Worm (Caenorhabditis elegans) whole organism, young adult: ENCODE results near the gene gplb-1.

ENCODE experiments used
- B0261.1 ChIP-seq: sonication (generic microtip); optimal IDR thresholded peaks from 2 replicates; lab custom pipeline; 2016; ENCODE audit warnings: mild to moderate bottlenecking, missing genetic modification characterization, moderate library complexity, missing compliant biosample characterization
- C06A6.2 ChIP-seq: fragments of 200-800 bp; sonication (Bioruptor generic); conservative IDR thresholded peaks from 2 replicates; pipeline ENCODE4 v1.3.6; 2022; ENCODE audit warnings: missing genetic modification characterization, missing compliant biosample characterization
- D2030.7 ChIP-seq: fragments of 200-800 bp; sonication (Bioruptor generic); IDR thresholded peaks from 2 replicates; pipeline ENCODE4 v1.3.6; 2022; ENCODE audit warnings: missing genetic modification reagents, missing genetic modification characterization, missing compliant biosample characterization
- F49E8.2 ChIP-seq: sonication (generic microtip); optimal IDR thresholded peaks from 3 replicates; lab custom pipeline; 2017; ENCODE audit warnings: missing genetic modification characterization, mild to moderate bottlenecking, missing compliant biosample characterization, antibody characterized with exemption, moderate library complexity; ENCODE audit not compliant: insufficient read depth
- F57A8.1 ChIP-seq: fragments of 200-800 bp; sonication (Bioruptor generic); optimal IDR thresholded peaks from 2 replicates; lab custom pipeline; 2018; ENCODE audit warnings: mild to moderate bottlenecking, missing genetic modification characterization, moderate library complexity, missing compliant biosample characterization
- K11D2.4 ChIP-seq: fragments of 200-800 bp; sonication (Bioruptor generic); IDR thresholded peaks from 2 replicates; pipeline ENCODE4 v1.3.6; 2022; ENCODE audit warnings: missing genetic modification reagents, missing genetic modification characterization, missing compliant biosample characterization
- T07F8.4 ChIP-seq: sonication (generic microtip); optimal IDR thresholded peaks from 2 replicates; lab custom pipeline; 2016; ENCODE audit warnings: mild to moderate bottlenecking, missing genetic modification characterization, moderate library complexity, missing compliant biosample characterization
- T26A5.8 ChIP-seq: sonication (generic microtip); optimal IDR thresholded peaks from 2 replicates; lab custom pipeline; 2016; ENCODE audit warnings: missing genetic modification characterization, missing compliant biosample characterization
- Y53G8AR.9 ChIP-seq: fragments of 200-800 bp; sonication (Bioruptor generic); conservative IDR thresholded peaks from 2 replicates; pipeline ENCODE4 v1.3.6; 2022; ENCODE audit warnings: missing genetic modification reagents, missing genetic modification characterization, missing compliant biosample characterization
- Y56A3A.18 ChIP-seq: fragments of 200-800 bp; sonication (Bioruptor generic); IDR thresholded peaks from 2 replicates; pipeline ENCODE4 v1.3.6; 2022; ENCODE audit warnings: missing genetic modification reagents, missing genetic modification characterization, missing compliant biosample characterization
- akir-1 ChIP-seq: fragments of 200-800 bp; sonication (Bioruptor generic); optimal IDR thresholded peaks from 2 replicates; lab custom pipeline; 2018; ENCODE audit warnings: mild to moderate bottlenecking, missing genetic modification characterization, moderate library complexity, missing compliant biosample characterization
- ama-1 ChIP-seq, 3 experiments: fragments of 150-350 bp in 1 of 3; sonication (generic microtip) in 2 of 3; optimal IDR thresholded peaks; 2 replicates each; lab custom pipeline; 2014 to 2018; ENCODE audit warnings: missing biosample characterization in 2 of 3, missing genetic modification characterization in 2 of 3, missing genetic modification reagents in 2 of 3
- aptf-3 ChIP-seq: fragments of 200-800 bp; sonication (Bioruptor generic); IDR thresholded peaks from 2 replicates; pipeline ENCODE4 v1.3.6; 2022; ENCODE audit warnings: missing genetic modification characterization, missing compliant biosample characterization
- attf-3 ChIP-seq: fragments of 200-800 bp; sonication (Bioruptor generic); conservative IDR thresholded peaks from 2 replicates; pipeline ENCODE4 v1.3.6; 2022; ENCODE audit warnings: missing genetic modification reagents, missing genetic modification characterization, missing compliant biosample characterization
- attf-5 ChIP-seq: fragments of 200-800 bp; sonication (Bioruptor generic); optimal IDR thresholded peaks from 2 replicates; lab custom pipeline; 2018; ENCODE audit warnings: mild to moderate bottlenecking, missing genetic modification characterization, missing compliant biosample characterization
- attf-6 ChIP-seq: fragments of 200-800 bp; sonication (Bioruptor generic); IDR thresholded peaks from 2 replicates; pipeline ENCODE4 v1.3.6; 2022; ENCODE audit warnings: missing genetic modification reagents, missing genetic modification characterization, missing compliant biosample characterization
- bed-1 ChIP-seq: fragments of 200-800 bp; sonication (Bioruptor generic); IDR thresholded peaks from 2 replicates; pipeline ENCODE4 v1.3.6; 2022; ENCODE audit warnings: missing genetic modification reagents, missing genetic modification characterization, missing compliant biosample characterization
- ccch-3 ChIP-seq: fragments of 200-800 bp; sonication (Bioruptor generic); optimal IDR thresholded peaks from 2 replicates; lab custom pipeline; 2018; ENCODE audit warnings: mild to moderate bottlenecking, missing genetic modification characterization, missing compliant biosample characterization
- die-1 ChIP-seq: sonication (generic microtip); optimal IDR thresholded peaks from 2 replicates; lab custom pipeline; 2016; ENCODE audit warnings: missing genotype, mild to moderate bottlenecking, missing genetic modification characterization, missing compliant biosample characterization
- dpff-1 ChIP-seq: sonication (generic microtip); optimal IDR thresholded peaks from 2 replicates; lab custom pipeline; 2017; ENCODE audit warnings: mild to moderate bottlenecking, missing genetic modification characterization, missing compliant biosample characterization
- efl-1 ChIP-seq: fragments of 150-350 bp; optimal IDR thresholded peaks from 2 replicates; lab custom pipeline; 2014; ENCODE audit warnings: missing biosample characterization, missing genetic modification reagents, missing genetic modification characterization
- egl-44 ChIP-seq: fragments of 200-800 bp; sonication (Bioruptor generic); IDR thresholded peaks from 2 replicates; pipeline ENCODE4 v1.3.6; 2022; ENCODE audit warnings: missing genetic modification reagents, missing genetic modification characterization, missing compliant biosample characterization
- ekl-4 ChIP-seq: fragments of 200-800 bp; sonication (Bioruptor generic); IDR thresholded peaks from 2 replicates; pipeline ENCODE4 v1.3.6; 2022; ENCODE audit warnings: missing genetic modification reagents, missing genetic modification characterization, missing compliant biosample characterization
- fkh-3 ChIP-seq: sonication (generic microtip); optimal IDR thresholded peaks from 2 replicates; lab custom pipeline; 2016; ENCODE audit warnings: mild to moderate bottlenecking, missing genetic modification characterization, missing compliant biosample characterization
- gei-17 ChIP-seq: fragments of 200-800 bp; sonication (Bioruptor generic); optimal IDR thresholded peaks from 2 replicates; lab custom pipeline; 2018; ENCODE audit warnings: mild to moderate bottlenecking, missing genetic modification characterization, missing compliant biosample characterization
- hmg-20 ChIP-seq: fragments of 200-800 bp; sonication (Bioruptor generic); IDR thresholded peaks from 2 replicates; pipeline ENCODE4 v1.3.6; 2022; ENCODE audit warnings: missing genetic modification reagents, missing genetic modification characterization, missing compliant biosample characterization
- lag-1 ChIP-seq: fragments of 200-800 bp; sonication (Bioruptor generic); IDR thresholded peaks from 2 replicates; pipeline ENCODE4 v1.3.6; 2022; ENCODE audit warnings: missing genetic modification reagents, missing genetic modification characterization, missing compliant biosample characterization
- let-526 ChIP-seq: fragments of 200-800 bp; sonication (Bioruptor generic); IDR thresholded peaks from 2 replicates; pipeline ENCODE4 v1.3.6; 2022; ENCODE audit warnings: missing genetic modification reagents, missing genetic modification characterization, missing compliant biosample characterization
- let-607 ChIP-seq, 2 experiments: fragments of 200-800 bp in 1 of 2; sonication (Bioruptor generic) in 1 of 2; sonication (generic microtip) in 1 of 2; optimal IDR thresholded peaks; 2 replicates each; lab custom pipeline; 2016 to 2018; ENCODE audit warnings: mild to moderate bottlenecking in 2 of 2, missing compliant biosample characterization in 2 of 2, missing genetic modification characterization in 2 of 2, moderate library complexity in 2 of 2, missing genotype in 1 of 2
- lir-1 ChIP-seq: fragments of 200-800 bp; sonication (Bioruptor generic); conservative IDR thresholded peaks from 2 replicates; pipeline ENCODE4 v1.3.6; 2022; ENCODE audit warnings: missing genetic modification reagents, missing genetic modification characterization, missing compliant biosample characterization
- lsl-1 ChIP-seq: fragments of 200-800 bp; sonication (Bioruptor generic); optimal IDR thresholded peaks from 2 replicates; lab custom pipeline; 2018; ENCODE audit warnings: mild to moderate bottlenecking, missing genetic modification characterization, moderate library complexity, missing compliant biosample characterization
- lsy-27 ChIP-seq: sonication (generic microtip); optimal IDR thresholded peaks from 2 replicates; lab custom pipeline; 2017; ENCODE audit warnings: missing genetic modification characterization, mild to moderate bottlenecking, missing compliant biosample characterization, antibody characterized with exemption, missing genotype, borderline replicate concordance; ENCODE audit not compliant: insufficient read depth
- mes-4 ChIP-seq: sonication (generic microtip); optimal IDR thresholded peaks from 2 replicates; lab custom pipeline; 2016; ENCODE audit warnings: missing genotype, missing genetic modification characterization, missing compliant biosample characterization
- nfya-1 ChIP-seq: sonication (generic microtip); optimal IDR thresholded peaks from 2 replicates; lab custom pipeline; 2017; ENCODE audit warnings: antibody characterized with exemption, missing compliant biosample characterization, missing genetic modification characterization, borderline replicate concordance; ENCODE audit not compliant: insufficient read depth
- nhr-90 ChIP-seq: sonication (generic microtip); optimal IDR thresholded peaks from 2 replicates; lab custom pipeline; 2016; ENCODE audit warnings: missing genotype, mild to moderate bottlenecking, missing genetic modification characterization, missing compliant biosample characterization
- pbrm-1 ChIP-seq: fragments of 200-800 bp; sonication (Bioruptor generic); IDR thresholded peaks from 2 replicates; pipeline ENCODE4 v1.3.6; 2022; ENCODE audit warnings: missing genetic modification reagents, missing genetic modification characterization, missing compliant biosample characterization
- rpc-1 ChIP-seq, 2 experiments: fragments of 150-350 bp in 1 of 2; sonication (generic microtip) in 1 of 2; optimal IDR thresholded peaks; 2 replicates each; lab custom pipeline; 2014 to 2018; ENCODE audit warnings: missing biosample characterization in 1 of 2, missing genetic modification characterization in 1 of 2, missing genetic modification reagents in 1 of 2, missing genotype in 1 of 2
- snpc-1.3 ChIP-seq: sonication (generic microtip); optimal IDR thresholded peaks from 2 replicates; lab custom pipeline; 2017; ENCODE audit warnings: missing genetic modification characterization, mild to moderate bottlenecking, missing compliant biosample characterization, antibody characterized with exemption, moderate library complexity, missing genotype, missing genetic modification reagents; ENCODE audit not compliant: insufficient read depth
- sptf-2 ChIP-seq: fragments of 200-800 bp; sonication (Bioruptor generic); optimal IDR thresholded peaks from 2 replicates; lab custom pipeline; 2018; ENCODE audit warnings: mild to moderate bottlenecking, missing genetic modification characterization, missing compliant biosample characterization
- zfh-2 ChIP-seq: fragments of 200-800 bp; sonication (Bioruptor generic); conservative IDR thresholded peaks from 2 replicates; pipeline ENCODE4 v1.3.6; 2022; ENCODE audit warnings: missing genetic modification reagents, missing genetic modification characterization, missing compliant biosample characterization
- zim-3 ChIP-seq: sonication (generic microtip); optimal IDR thresholded peaks from 2 replicates; lab custom pipeline; 2017; ENCODE audit warnings: mild to moderate bottlenecking, missing genetic modification characterization, moderate library complexity, missing compliant biosample characterization
- ztf-22 ChIP-seq: fragments of 200-800 bp; sonication (Bioruptor generic); optimal IDR thresholded peaks from 2 replicates; lab custom pipeline; 2018; ENCODE audit warnings: mild to moderate bottlenecking, missing genetic modification characterization, moderate library complexity, missing compliant biosample characterization
- ztf-3 ChIP-seq: fragments of 200-800 bp; sonication (Bioruptor generic); optimal IDR thresholded peaks from 2 replicates; lab custom pipeline; 2018; ENCODE audit warnings: mild to moderate bottlenecking, missing genetic modification characterization, missing compliant biosample characterization
- ztf-6 ChIP-seq: fragments of 200-800 bp; sonication (Bioruptor generic); IDR thresholded peaks from 2 replicates; pipeline ENCODE4 v1.3.6; 2022; ENCODE audit warnings: missing genetic modification reagents, missing genetic modification characterization, missing compliant biosample characterization

gplb-1 gene

DNA sequence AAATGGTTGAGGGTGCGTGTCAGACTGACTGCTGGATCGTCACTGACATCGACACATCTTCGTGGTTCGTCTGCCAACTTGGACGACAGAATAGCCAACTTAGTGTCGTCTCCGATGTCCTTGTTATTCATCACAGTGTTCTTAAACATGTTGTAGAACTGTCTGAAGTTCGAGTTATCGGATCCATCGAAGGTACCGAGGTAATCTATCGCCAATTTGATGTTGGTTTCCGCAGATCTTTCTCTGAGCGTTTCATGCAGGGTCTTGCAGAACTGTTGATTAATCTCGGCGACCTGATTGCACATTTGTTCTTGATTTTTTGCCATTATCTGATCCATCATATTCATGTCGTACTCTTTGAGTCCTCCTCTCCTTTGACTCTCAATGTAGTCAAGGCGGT, 10.2 kb upstream of the gplb-1 start:
- TF ChIP-seq ztf-6 (no peak), ekl-4 (no peak), let-607 (tag; optimal IDR thresholded peaks at IDR 0.05; lab: Kevin White, UChicago) (no peak), die-1 (tag; lab: Kevin White, UChicago) (no peak), attf-3 (GFP tag; lab: Robert Waterston, UW) (no peak), D2030.7 (GFP tag; lab: Robert Waterston, UW) (no peak), nhr-90 (tag; lab: Kevin White, UChicago) (no peak), F57A8.1 (GFP tag; lab: Kevin White, UChicago) (no peak), ccch-3 (no peak), F49E8.2 (tag; lab: Kevin White, UChicago) (no peak), aptf-3 (GFP tag; lab: Robert Waterston, UW) (no peak), attf-5 (GFP tag; lab: Kevin White, UChicago) (no peak), lag-1 (GFP tag; lab: Robert Waterston, UW) (no peak), lir-1 (GFP tag; lab: Robert Waterston, UW) (no peak), dpff-1 (no peak), bed-1 (GFP tag; lab: Robert Waterston, UW) (no peak), T26A5.8 (no peak), Y53G8AR.9 (GFP tag; lab: Robert Waterston, UW) (no peak), efl-1 (GFP tag; lab: Kevin White, UChicago) (no peak), egl-44 (GFP tag; lab: Robert Waterston, UW) (no peak)

DNA sequence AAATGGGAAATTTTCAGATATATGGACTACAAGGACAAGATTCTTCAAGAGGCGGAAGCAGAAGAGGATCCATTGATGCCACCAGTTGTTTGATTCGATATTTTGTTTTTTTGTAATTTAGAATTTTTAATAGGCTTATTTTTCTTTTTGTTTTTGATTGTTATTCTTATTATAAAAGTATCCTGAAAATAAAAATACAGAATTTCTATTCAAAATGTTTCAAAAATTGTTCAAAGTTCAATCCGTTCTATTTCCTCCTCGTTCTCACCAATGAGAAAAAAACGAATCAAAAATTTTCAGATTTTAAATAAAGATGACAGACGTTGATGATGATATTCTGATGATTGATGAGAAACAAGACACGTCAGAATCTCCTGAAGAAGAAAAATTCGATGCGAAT, 2.3 kb downstream of the gplb-1 start, which contains the start of gene phf-30:
phf-30 (plus strand) TSS at position 301 of the 400 bp plus-strand sequence.
- TF ChIP-seq ama-1 (optimal IDR thresholded peaks at IDR 0.05; lab: Kevin White, UChicago) (no peak), ama-1 (GFP tag; optimal IDR thresholded peaks at IDR 0.05; lab: Kevin White, UChicago) (no peak), K11D2.4 (GFP tag; lab: Robert Waterston, UW) (no peak), lsy-27 (tag; lab: Kevin White, UChicago) (no peak), dpff-1 (no peak), nfya-1 (tag; lab: Kevin White, UChicago) (no peak), sptf-2 (GFP tag; lab: Kevin White, UChicago) (no peak), attf-6 (GFP tag; lab: Robert Waterston, UW) (no peak), zim-3 (no peak), snpc-1.3 (no peak), B0261.1 (no peak), ztf-6 (no peak), ekl-4 (no peak), C06A6.2 (GFP tag; lab: Robert Waterston, UW) (no peak), pbrm-1 (GFP tag; lab: Robert Waterston, UW) (no peak), zfh-2 (GFP tag; lab: Robert Waterston, UW) (no peak), akir-1 (GFP tag; lab: Kevin White, UChicago) (no peak), let-526 (no peak), gei-17 (GFP tag; lab: Kevin White, UChicago) (no peak)

DNA sequence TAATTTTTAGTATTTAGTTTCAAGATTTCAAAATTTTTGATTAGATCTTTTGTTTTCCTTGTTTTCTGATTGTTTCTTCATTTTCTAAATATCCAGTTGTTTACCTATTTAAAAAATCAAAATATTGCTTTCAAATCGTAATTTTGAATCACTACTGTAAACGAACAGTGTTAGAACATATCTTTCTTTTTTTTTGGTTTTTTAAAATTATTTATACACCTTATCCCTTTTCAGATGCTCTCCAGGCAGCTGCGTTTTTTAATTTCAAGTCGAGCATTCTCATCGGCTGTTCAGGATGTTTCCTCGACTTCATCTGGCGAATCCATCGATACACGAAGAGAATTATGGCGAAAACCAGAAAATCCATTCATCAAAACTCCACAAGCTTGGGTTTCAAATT, 4.0 kb downstream of the gplb-1 start, which contains the start of gene mrpl-4:
mrpl-4 (plus strand) TSS at position 235 of the 400 bp plus-strand sequence.
- no peak for TF ChIP-seq lsl-1 (GFP tag; lab: Kevin White, UChicago)
- no peak for TF ChIP-seq T07F8.4 (tag; lab: Kevin White, UChicago)
- no peak for TF ChIP-seq ztf-3 (GFP tag; lab: Kevin White, UChicago)
- no peak for TF ChIP-seq B0261.1
- TF ChIP-seq F49E8.2 (tag; lab: Kevin White, UChicago), result no peak
- TF ChIP-seq ama-1 (optimal IDR thresholded peaks at IDR 0.05; lab: Kevin White, UChicago), result no peak
- no peak for TF ChIP-seq ama-1 (GFP tag; optimal IDR thresholded peaks at IDR 0.05; lab: Kevin White, UChicago)
- no peak for TF ChIP-seq sptf-2 (GFP tag; lab: Kevin White, UChicago)
- no peak for TF ChIP-seq hmg-20 (GFP tag; lab: Robert Waterston, UW)
- TF ChIP-seq rpc-1 (optimal IDR thresholded peaks at IDR 0.05; lab: Kevin White, UChicago), result no peak
- TF ChIP-seq rpc-1 (tag; optimal IDR thresholded peaks at IDR 0.05; lab: Kevin White, UChicago), result no peak
- TF ChIP-seq mes-4, result no peak
- TF ChIP-seq aptf-3 (GFP tag; lab: Robert Waterston, UW), result no peak
- no peak for TF ChIP-seq ztf-22 (GFP tag; lab: Kevin White, UChicago)
- no peak for TF ChIP-seq nfya-1 (tag; lab: Kevin White, UChicago)
- no peak for TF ChIP-seq Y56A3A.18 (GFP tag; lab: Robert Waterston, UW)
- TF ChIP-seq fkh-3 (tag; lab: Kevin White, UChicago), result no peak
